Worm (Caenorhabditis elegans): ENCODE measurements around the gene C46C11.4.

ce11 chrX:4673165-4673756, 26.3 kb upstream of the C46C11.4 start, which contains the start of gene tmem-135:
- TF ChIP-seq aly-2 (tag; optimal IDR thresholded peaks at IDR 0.05) (no peak), peb-1 (tag; optimal IDR thresholded peaks at IDR 0.05) (no peak), unc-62 (GFP tag; optimal IDR thresholded peaks at IDR 0.05) (no peak), dmd-4 (tag; optimal IDR thresholded peaks at IDR 0.05) (no peak), fos-1 (tag; optimal IDR thresholded peaks at IDR 0.05) (no peak), mdl-1 (tag; optimal IDR thresholded peaks at IDR 0.05) (no peak), elt-3 (tag; optimal IDR thresholded peaks at IDR 0.05) (no peak)

Measured in whole organism, L2 larva.